Worm (Caenorhabditis elegans) whole organism, L2 larva: ENCODE results near the gene F33G12.6.
A peak's percentile ranks its signal among the peaks of the same experiment; 100 is the strongest.

Experiments used
- F13H6.1 ChIP-seq: sonication (generic microtip); optimal IDR thresholded peaks from 2 replicates; lab custom pipeline; 2016; ENCODE audit warnings: missing genetic modification characterization, missing compliant biosample characterization
- R02D3.7 ChIP-seq: fragments of 150-350 bp; optimal IDR thresholded peaks from 2 replicates; lab custom pipeline; 2014; ENCODE audit warnings: missing biosample characterization, missing genetic modification characterization
- Y55F3AM.14 ChIP-seq: fragments of 200-800 bp; sonication (Bioruptor generic); optimal IDR thresholded peaks from 2 replicates; lab custom pipeline; 2018; ENCODE audit warnings: mild to moderate bottlenecking, missing genetic modification characterization, missing compliant biosample characterization
- alr-1 ChIP-seq: fragments of 150-350 bp; optimal IDR thresholded peaks from 2 replicates; lab custom pipeline; 2014; ENCODE audit warnings: missing biosample characterization, missing genetic modification characterization
- aly-2 ChIP-seq: fragments of 150-350 bp; optimal IDR thresholded peaks from 2 replicates; lab custom pipeline; 2014; ENCODE audit warnings: missing biosample characterization, missing genetic modification characterization
- blmp-1 ChIP-seq: sonication (generic microtip); optimal IDR thresholded peaks from 2 replicates; lab custom pipeline; 2017; ENCODE audit warnings: missing genetic modification characterization, mild to moderate bottlenecking, missing compliant biosample characterization, antibody characterized with exemption, moderate library complexity; ENCODE audit not compliant: insufficient read depth
- ceh-16 ChIP-seq: fragments of 150-350 bp; optimal IDR thresholded peaks from 2 replicates; lab custom pipeline; 2014; ENCODE audit warnings: missing biosample characterization, missing genetic modification characterization
- crh-2 ChIP-seq: sonication (generic microtip); optimal IDR thresholded peaks from 2 replicates; lab custom pipeline; 2017; ENCODE audit warnings: missing biosample characterization, missing genetic modification characterization
- dmd-4 ChIP-seq: sonication (generic microtip); optimal IDR thresholded peaks from 2 replicates; lab custom pipeline; 2017; ENCODE audit warnings: missing biosample characterization, missing genetic modification characterization
- egl-27 ChIP-seq: sonication (generic microtip); optimal IDR thresholded peaks from 3 replicates; lab custom pipeline; 2017; ENCODE audit warnings: missing biosample characterization, missing genetic modification reagents, missing genetic modification characterization
- elt-1 ChIP-seq: fragments of 150-350 bp; optimal IDR thresholded peaks from 2 replicates; lab custom pipeline; 2014; ENCODE audit warnings: missing biosample characterization, missing genetic modification characterization
- elt-3 ChIP-seq: sonication (generic microtip); optimal IDR thresholded peaks from 2 replicates; lab custom pipeline; 2017; ENCODE audit warnings: missing biosample characterization, missing genetic modification characterization
- fos-1 ChIP-seq: fragments of 150-350 bp; optimal IDR thresholded peaks from 2 replicates; lab custom pipeline; 2014; ENCODE audit warnings: missing biosample characterization, missing genetic modification characterization
- lin-11 ChIP-seq: fragments of 150-350 bp; sonication (generic microtip); optimal IDR thresholded peaks from 2 replicates; lab custom pipeline; 2014; ENCODE audit warnings: missing biosample characterization, missing genetic modification characterization, inconsistent platforms, mixed read lengths
- lin-13 ChIP-seq: fragments of 150-350 bp; optimal IDR thresholded peaks from 2 replicates; lab custom pipeline; 2014; ENCODE audit warnings: missing biosample characterization, missing genetic modification reagents, missing genetic modification characterization
- lin-39 ChIP-seq: fragments of 150-350 bp; optimal IDR thresholded peaks from 2 replicates; lab custom pipeline; 2014; ENCODE audit warnings: missing biosample characterization, missing genetic modification reagents, missing genetic modification characterization
- lsy-2 ChIP-seq, 2 experiments: fragments of 150-350 bp in 1 of 2; sonication (generic microtip) in 1 of 2; optimal IDR thresholded peaks; 2 replicates each; lab custom pipeline; 2014 to 2017; ENCODE audit warnings: missing biosample characterization in 2 of 2, missing genetic modification characterization in 2 of 2
- mab-5 ChIP-seq: fragments of 150-350 bp; optimal IDR thresholded peaks from 2 replicates; lab custom pipeline; 2014; ENCODE audit warnings: missing biosample characterization, missing genetic modification characterization
- mbf-1 ChIP-seq: sonication (generic microtip); optimal IDR thresholded peaks from 2 replicates; lab custom pipeline; 2017; ENCODE audit warnings: missing biosample characterization, missing genetic modification characterization
- mdl-1 ChIP-seq, 2 experiments: fragments of 150-350 bp in 1 of 2; sonication (generic microtip) in 1 of 2; optimal IDR thresholded peaks; 2 replicates each; lab custom pipeline; 2017; ENCODE audit warnings: missing biosample characterization in 2 of 2, missing genetic modification characterization in 2 of 2
- nhr-10 ChIP-seq: sonication (generic microtip); optimal IDR thresholded peaks from 2 replicates; lab custom pipeline; 2017; ENCODE audit warnings: missing biosample characterization, missing genetic modification characterization
- nhr-12 ChIP-seq: fragments of 150-350 bp; optimal IDR thresholded peaks from 2 replicates; lab custom pipeline; 2014; ENCODE audit warnings: missing biosample characterization, missing genetic modification characterization
- nhr-129 ChIP-seq: fragments of 150-350 bp; optimal IDR thresholded peaks from 2 replicates; lab custom pipeline; 2014; ENCODE audit warnings: missing biosample characterization, missing genetic modification characterization
- nhr-23 ChIP-seq: fragments of 150-350 bp; optimal IDR thresholded peaks from 2 replicates; lab custom pipeline; 2014; ENCODE audit warnings: missing biosample characterization, missing genetic modification reagents, missing genetic modification characterization
- nhr-25 ChIP-seq: fragments of 150-350 bp; sonication (generic microtip); optimal IDR thresholded peaks from 3 replicates; lab custom pipeline; 2014; ENCODE audit warnings: missing biosample characterization, missing genetic modification characterization
- nhr-6 ChIP-seq: fragments of 150-350 bp; optimal IDR thresholded peaks from 2 replicates; lab custom pipeline; 2014; ENCODE audit warnings: missing biosample characterization, missing genetic modification characterization
- sma-3 ChIP-seq: sonication (generic microtip); optimal IDR thresholded peaks from 2 replicates; lab custom pipeline; 2016; ENCODE audit warnings: missing genetic modification reagents, missing genetic modification characterization, missing compliant biosample characterization
- sma-9 ChIP-seq, 2 experiments: fragments of 150-350 bp in 1 of 2; sonication (generic microtip) in 1 of 2; optimal IDR thresholded peaks; 2 replicates each; lab custom pipeline; 2014 to 2016; ENCODE audit warnings: missing genetic modification characterization in 2 of 2, mild to moderate bottlenecking in 1 of 2, missing biosample characterization in 1 of 2, missing compliant biosample characterization in 1 of 2, missing genetic modification reagents in 1 of 2, moderate library complexity in 1 of 2
- snpc-4 ChIP-seq: fragments of 150-350 bp; optimal IDR thresholded peaks from 2 replicates; lab custom pipeline; 2014; ENCODE audit warnings: missing biosample characterization, missing genetic modification characterization
- unc-55 ChIP-seq: fragments of 150-350 bp; sonication (generic microtip); optimal IDR thresholded peaks from 3 replicates; lab custom pipeline; 2014; ENCODE audit warnings: missing biosample characterization, missing genetic modification reagents, missing genetic modification characterization
- unc-62 ChIP-seq: fragments of 150-350 bp; optimal IDR thresholded peaks from 2 replicates; lab custom pipeline; 2014; ENCODE audit warnings: missing biosample characterization, missing genetic modification reagents, missing genetic modification characterization
- zag-1 ChIP-seq: fragments of 150-350 bp; optimal IDR thresholded peaks from 2 replicates; lab custom pipeline; 2014; ENCODE audit warnings: missing biosample characterization, missing genetic modification characterization
- ztf-1 ChIP-seq: fragments of 200-800 bp; sonication (Bioruptor generic); conservative IDR thresholded peaks from 2 replicates; pipeline ENCODE4 v1.3.6; 2022; ENCODE audit warnings: missing genetic modification characterization, missing compliant biosample characterization
- ztf-11 ChIP-seq: sonication (generic microtip); optimal IDR thresholded peaks from 2 replicates; lab custom pipeline; 2017; ENCODE audit warnings: missing biosample characterization, missing genetic modification characterization
- ztf-4 ChIP-seq: fragments of 150-350 bp; optimal IDR thresholded peaks from 2 replicates; lab custom pipeline; 2014; ENCODE audit warnings: missing biosample characterization, missing genetic modification characterization

The F33G12.6 gene

ce11 chrII:5093945-5094344, 44.2 kb downstream of the F33G12.6 start, which contains the start of gene C04G6.13:
TSS of gene C04G6.13 (plus strand) at chrII:5094245.
- no peak for TF ChIP-seq mdl-1 (tag; optimal IDR thresholded peaks at IDR 0.05; lab: Kevin White, UChicago)
- TF ChIP-seq mbf-1 (tag; lab: Kevin White, UChicago), result no peak
- TF ChIP-seq aly-2 (tag; lab: Kevin White, UChicago), result no peak
- no peak for TF ChIP-seq ztf-11
- TF ChIP-seq Y55F3AM.14 (GFP tag; lab: Kevin White, UChicago), result no peak
- no peak for TF ChIP-seq F13H6.1
- no peak for TF ChIP-seq zag-1
- TF ChIP-seq snpc-4 (tag; lab: Kevin White, UChicago), result no peak
- no peak for TF ChIP-seq nhr-23
- no peak for TF ChIP-seq alr-1 (tag; lab: Kevin White, UChicago)
- no peak for TF ChIP-seq ceh-16
- TF ChIP-seq R02D3.7 (tag; lab: Kevin White, UChicago), result no peak
- no peak for TF ChIP-seq nhr-25 (tag; lab: Kevin White, UChicago)
- no peak for TF ChIP-seq lin-11
- TF ChIP-seq sma-9 (GFP tag; optimal IDR thresholded peaks at IDR 0.05; lab: Kevin White, UChicago), result no peak
- no peak for TF ChIP-seq sma-9 (tag; optimal IDR thresholded peaks at IDR 0.05; lab: Kevin White, UChicago)
- no peak for TF ChIP-seq lin-13 (GFP tag; lab: Kevin White, UChicago)
- TF ChIP-seq elt-3 (tag; lab: Kevin White, UChicago), result no peak
- no peak for TF ChIP-seq dmd-4

- no peak for TF ChIP-seq mab-5
- TF ChIP-seq mbf-1 (tag; lab: Kevin White, UChicago), result no peak
- no peak for TF ChIP-seq ztf-1 (GFP tag; lab: Robert Waterston, UW)
- no peak for TF ChIP-seq ztf-11
- TF ChIP-seq nhr-129 (tag; lab: Kevin White, UChicago), result no peak
- TF ChIP-seq sma-3 (GFP tag; lab: Kevin White, UChicago), result no peak
- no peak for TF ChIP-seq elt-1 (tag; lab: Kevin White, UChicago)
- no peak for TF ChIP-seq unc-55 (GFP tag; lab: Kevin White, UChicago)
These were observed 49.3 kb downstream of the F33G12.6 start for ce11 chrII:5099034-5099433.

ce11 chrII:5099649-5100048, 49.9 kb downstream of the F33G12.6 start, which contains the start of gene C04G6.6:
TSS of gene C04G6.6 (minus strand) at chrII:5099749.
- TF ChIP-seq nhr-10 (tag; lab: Kevin White, UChicago), result no peak
- no peak for TF ChIP-seq aly-2 (tag; lab: Kevin White, UChicago)
- TF ChIP-seq ztf-1 (GFP tag; lab: Robert Waterston, UW), result no peak
- TF ChIP-seq lsy-2 (tag; optimal IDR thresholded peaks at IDR 0.05; lab: Kevin White, UChicago), result no peak
- no peak for TF ChIP-seq R02D3.7 (tag; lab: Kevin White, UChicago)
- no peak for TF ChIP-seq egl-27
- no peak for TF ChIP-seq alr-1 (tag; lab: Kevin White, UChicago)
- no peak for TF ChIP-seq fos-1

- TF ChIP-seq zag-1 (no peak), lin-39 (no peak), ztf-4 (no peak), crh-2 (no peak), alr-1 (tag; lab: Kevin White, UChicago) (no peak), lin-13 (GFP tag; lab: Kevin White, UChicago) (no peak), unc-55 (GFP tag; lab: Kevin White, UChicago) (no peak), blmp-1 (tag; lab: Kevin White, UChicago) (no peak), ztf-1 (GFP tag; lab: Robert Waterston, UW) (no peak), unc-62 (no peak), nhr-6 (no peak)
These were observed 52.0 kb downstream of the F33G12.6 start, which contains the start of the genes idpb-3 and idpb-1 for ce11 chrII:5101701-5102100. TSS of gene idpb-3 (minus strand) at chrII:5101801. TSS of gene idpb-1 (plus strand) at chrII:5101984.

- TF ChIP-seq ztf-1 (GFP tag; lab: Robert Waterston, UW) (no peak), Y55F3AM.14 (GFP tag; lab: Kevin White, UChicago) (no peak), alr-1 (tag; lab: Kevin White, UChicago) (no peak), blmp-1 (tag; lab: Kevin White, UChicago) (peak; percentile 46), nhr-12 (tag; lab: Kevin White, UChicago) (no peak), fos-1 (peak; percentile 34)
These were observed 53.5 kb downstream of the F33G12.6 start for ce11 chrII:5103189-5103588.
